Fruit fly (Drosophila melanogaster) S2 (cell line): ENCODE results near the gene meso18E.

ENCODE experiments used
- CG8478 ChIP-seq: fragments of >200 bp; optimal IDR thresholded peaks from 2 replicates; lab custom pipeline; 2018
- CTCF ChIP-seq, 2 experiments: fragments of >200 bp; optimal IDR thresholded peaks; 2 replicates each; lab custom pipeline; 2018

The meso18E gene

DNA sequence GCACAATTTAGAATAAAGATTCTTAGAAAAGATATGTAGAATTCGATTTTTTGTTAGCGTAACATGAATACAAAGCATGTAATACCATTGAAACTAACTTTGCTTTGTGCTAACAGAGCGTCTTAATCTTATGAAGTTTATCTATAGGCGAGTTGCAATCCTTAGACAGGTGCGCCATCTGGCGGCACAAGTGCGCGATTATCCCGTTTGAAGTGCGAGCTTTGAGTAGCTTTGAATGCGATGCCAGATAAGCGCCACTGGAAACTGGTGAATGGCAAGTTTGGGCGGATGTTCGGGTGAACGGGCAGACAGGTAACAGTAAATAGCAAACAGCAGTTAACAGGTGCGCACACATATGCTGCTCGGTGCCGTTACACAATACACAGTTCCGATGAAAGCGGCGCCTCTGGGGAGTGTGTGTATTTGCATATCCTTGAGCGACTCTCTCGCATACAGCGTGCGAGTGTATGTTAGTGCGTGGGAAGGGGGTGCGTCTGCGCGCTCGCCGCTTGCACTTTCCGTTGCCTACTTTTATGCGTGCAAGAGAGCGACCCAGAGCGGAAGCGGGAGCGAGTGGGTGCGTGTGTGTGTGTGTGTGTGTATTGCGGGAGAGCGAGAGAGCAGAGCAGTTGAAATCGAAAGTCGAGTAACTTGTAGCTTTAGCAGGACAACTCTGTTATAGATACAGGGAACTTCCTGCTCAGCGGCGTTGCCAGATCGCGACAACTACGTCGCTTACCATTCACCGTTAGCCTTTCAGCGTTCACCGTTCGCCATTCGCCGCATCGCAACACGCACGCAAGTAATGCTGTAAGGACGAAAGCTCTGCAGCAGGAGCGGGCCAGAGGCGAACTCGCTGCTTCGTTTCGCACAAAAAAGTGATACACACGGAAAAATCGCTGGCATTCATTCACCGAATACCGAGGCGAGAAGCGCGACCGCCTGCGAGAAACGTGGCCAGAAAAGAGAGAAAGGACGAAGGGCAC is 5.4 kb upstream of the meso18E start, which contains the start of gene CG12531:
Gene CG12531 (plus strand): TSS at position 936 of the 986 bp plus-strand sequence.
- TF ChIP-seq CTCF (optimal IDR thresholded peaks at IDR 0.05; lab: Kevin White, UChicago) (peak; percentile 62 to 76), CG8478 (lab: Kevin White, UChicago) (no peak)

DNA sequence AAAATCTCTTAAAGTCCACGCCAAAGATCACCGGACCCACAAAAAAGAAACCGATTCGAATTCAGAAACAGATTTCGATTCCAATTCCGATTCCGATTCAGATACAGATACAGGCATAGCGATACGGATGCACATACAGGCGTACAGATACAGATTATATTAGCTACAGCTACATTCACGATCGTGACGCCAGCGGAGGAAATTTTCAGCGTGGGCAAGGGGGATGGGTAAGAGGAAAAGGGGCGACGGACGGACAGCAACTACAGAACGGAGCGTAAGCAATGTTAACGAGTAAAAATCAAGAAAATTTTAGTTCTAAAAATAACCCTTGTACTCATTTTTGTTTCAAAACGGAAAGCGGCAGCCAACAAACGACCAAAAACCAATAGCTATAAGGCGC is 4.2 kb upstream of the meso18E start:
- TF ChIP-seq CTCF (optimal IDR thresholded peaks at IDR 0.05; lab: Kevin White, UChicago) (no peak), CG8478 (lab: Kevin White, UChicago) (no peak)

- TF ChIP-seq CG8478 (lab: Kevin White, UChicago) (no peak), CTCF (optimal IDR thresholded peaks at IDR 0.05; lab: Kevin White, UChicago) (no peak)
Observed at dm6 chrX:19716325-19716917, 3.6 kb upstream of the meso18E start.

DNA sequence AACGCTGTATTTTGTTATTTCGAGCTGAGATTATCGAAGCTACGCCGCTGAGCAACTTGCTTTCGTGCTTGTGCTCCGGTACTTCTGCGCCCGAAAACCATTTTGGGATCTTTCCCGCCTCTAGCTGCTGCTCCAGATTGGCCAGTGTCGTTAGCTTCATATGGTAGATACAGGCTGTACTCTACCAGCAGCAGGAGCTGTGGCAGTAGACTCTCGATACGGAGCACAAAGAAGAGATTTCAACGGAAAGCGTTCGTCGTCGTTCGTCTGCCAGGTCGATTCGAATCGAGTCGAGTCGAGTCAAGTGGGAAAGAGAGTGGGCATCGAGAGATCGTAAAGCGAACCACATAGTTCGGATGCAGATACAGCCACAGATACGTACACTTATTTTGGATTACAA is 2.0 kb upstream of the meso18E start:
- no peak for TF ChIP-seq CG8478 (lab: Kevin White, UChicago)
- TF ChIP-seq CTCF (optimal IDR thresholded peaks at IDR 0.05; lab: Kevin White, UChicago): no peak

DNA sequence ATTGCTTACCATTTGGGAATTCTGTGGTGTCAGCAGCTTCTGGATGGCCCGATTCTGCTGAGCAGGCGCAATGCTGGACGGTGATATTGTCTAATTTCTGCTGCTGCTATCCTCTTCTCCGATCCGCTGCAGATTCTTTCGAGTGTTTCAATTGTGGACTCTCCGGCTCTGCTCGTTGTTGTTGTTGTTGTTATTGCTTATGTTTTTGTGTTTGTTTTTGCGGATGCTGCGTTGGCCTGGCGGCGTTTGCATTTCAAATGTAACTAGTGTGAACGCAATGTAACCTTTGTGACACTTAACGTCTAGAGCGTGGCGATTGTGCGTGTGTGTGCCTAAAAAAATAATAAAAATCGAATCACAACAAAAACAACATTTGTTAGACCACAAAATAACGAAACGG is 909 bp downstream of the meso18E start:
- no peak for TF ChIP-seq CG8478 (lab: Kevin White, UChicago)
- TF ChIP-seq CTCF (optimal IDR thresholded peaks at IDR 0.05; lab: Kevin White, UChicago): no peak

dm6 chrX:19704083-19704482 is 8.8 kb downstream of the meso18E start, which contains the start of the genes CG14230 and CG14232:
CG14230 (plus strand) TSS chrX:19704176.
CG14232 (minus strand) TSS chrX:19704259.
- TF ChIP-seq CTCF (optimal IDR thresholded peaks at IDR 0.05; lab: Kevin White, UChicago) (no peak), CG8478 (lab: Kevin White, UChicago) (no peak)

DNA sequence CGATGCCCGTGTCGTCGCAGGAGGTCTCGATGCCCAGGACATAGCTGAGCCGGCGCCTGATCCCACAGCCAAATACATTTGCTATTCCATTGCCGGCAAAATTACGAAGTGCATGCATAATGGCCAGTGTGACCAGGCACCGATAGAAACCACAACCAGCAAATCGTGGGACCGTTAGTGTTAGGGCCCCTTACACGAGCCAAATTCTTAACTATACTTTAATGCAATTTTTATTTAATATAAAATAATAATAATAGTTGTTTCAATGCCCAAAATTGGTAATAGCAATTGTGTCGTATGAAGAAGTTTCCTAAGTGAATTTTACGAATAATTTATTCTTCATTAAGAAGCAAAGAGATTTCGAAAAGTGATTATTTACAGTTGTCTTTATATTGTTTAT is 11.2 kb downstream of the meso18E start, which contains the start of gene Tcs4:
Gene Tcs4 (minus strand): TSS at position 145 of the 400 bp plus-strand sequence.
- TF ChIP-seq CTCF (optimal IDR thresholded peaks at IDR 0.05; lab: Kevin White, UChicago): no peak
- TF ChIP-seq CG8478 (lab: Kevin White, UChicago): no peak

DNA sequence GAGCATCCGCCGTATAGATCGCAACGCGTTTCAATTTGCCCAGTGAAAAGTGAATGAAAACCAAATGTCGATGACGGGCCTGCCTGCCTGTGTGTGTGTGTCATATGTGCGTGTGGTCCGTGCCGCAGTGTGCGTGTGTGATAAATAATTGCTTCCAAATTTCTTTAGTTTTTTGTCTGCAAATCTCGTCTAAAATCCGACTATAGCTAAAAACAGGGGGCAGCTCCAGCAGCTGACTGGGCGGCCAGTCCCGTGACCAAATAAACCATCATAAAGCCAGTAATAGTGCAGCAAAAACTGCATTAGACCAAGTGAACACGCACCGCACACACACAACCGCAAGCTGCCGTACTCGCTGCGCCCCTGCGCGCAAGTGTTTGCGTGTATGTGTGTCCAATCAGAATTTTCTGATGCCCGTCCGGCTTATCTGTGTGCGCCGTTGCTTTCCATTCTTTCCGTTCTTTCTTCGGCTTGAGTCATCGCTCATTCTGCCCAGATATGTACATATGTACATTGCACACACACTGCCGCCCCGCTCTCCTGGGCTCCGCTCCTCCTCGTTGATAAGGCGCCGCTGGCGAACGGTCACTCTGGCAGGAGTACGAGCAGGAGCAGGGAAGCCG is 15.5 kb downstream of the meso18E start:
- no peak for TF ChIP-seq CTCF (optimal IDR thresholded peaks at IDR 0.05; lab: Kevin White, UChicago)
- TF ChIP-seq CG8478 (lab: Kevin White, UChicago): no peak

DNA sequence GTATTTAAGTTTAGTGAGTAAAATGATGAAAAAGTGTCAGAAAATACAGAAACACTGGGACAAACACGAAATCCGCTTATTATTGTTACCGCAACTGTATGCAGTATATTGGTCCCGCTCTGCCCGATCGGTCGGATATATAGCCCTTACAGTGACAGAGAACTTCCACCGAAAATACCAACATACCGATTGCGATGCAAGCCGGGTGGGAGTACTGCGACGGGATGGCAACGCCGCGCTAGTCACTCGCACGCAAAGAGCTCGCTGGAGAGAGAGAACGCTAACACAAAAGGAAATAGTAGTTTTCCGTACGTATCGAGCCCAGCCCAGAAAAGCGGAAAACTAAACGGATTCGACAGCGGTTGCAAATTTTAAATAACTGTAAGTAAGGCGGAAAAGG is 16.0 kb downstream of the meso18E start, which contains the start of gene Cdc42:
Gene Cdc42 (plus strand): TSS at position 247 of the 400 bp plus-strand sequence.
- TF ChIP-seq CTCF (optimal IDR thresholded peaks at IDR 0.05; lab: Kevin White, UChicago): peak in 1 of 2 experiments; percentile 12
- TF ChIP-seq CG8478 (lab: Kevin White, UChicago): no peak

dm6 chrX:19694792-19695558 is 17.9 kb downstream of the meso18E start, which contains the start of gene CG14229:
CG14229 (minus strand) TSS chrX:19695250.
- TF ChIP-seq CTCF (optimal IDR thresholded peaks at IDR 0.05; lab: Kevin White, UChicago): no peak
- no peak for TF ChIP-seq CG8478 (lab: Kevin White, UChicago)

dm6 chrX:19692951-19693698 is 19.7 kb downstream of the meso18E start, which contains the start of gene Mer:
Mer (minus strand) TSS chrX:19693500.
- no peak for TF ChIP-seq CG8478 (lab: Kevin White, UChicago)
- TF ChIP-seq CTCF (optimal IDR thresholded peaks at IDR 0.05; lab: Kevin White, UChicago): no peak

dm6 chrX:19690050-19690449 is 22.8 kb downstream of the meso18E start:
- TF ChIP-seq CG8478 (lab: Kevin White, UChicago) (no peak), CTCF (optimal IDR thresholded peaks at IDR 0.05; lab: Kevin White, UChicago) (no peak)

dm6 chrX:19688848-19689247 is 24.0 kb downstream of the meso18E start, which contains the start of gene CG14227:
CG14227 (minus strand) TSS chrX:19688948.
- TF ChIP-seq CG8478 (lab: Kevin White, UChicago): no peak
- TF ChIP-seq CTCF (optimal IDR thresholded peaks at IDR 0.05; lab: Kevin White, UChicago): no peak
